Worm (Caenorhabditis elegans): Measurements from ENCODE around the gene unc-64.

- no peak for TF ChIP-seq somi-1 (GFP tag; optimal IDR thresholded peaks at IDR 0.05)
- no peak for TF ChIP-seq snpc-4 (GFP tag; optimal IDR thresholded peaks at IDR 0.05)
- TF ChIP-seq snpc-4 (tag; optimal IDR thresholded peaks at IDR 0.05) = no peak
- TF ChIP-seq nhr-179 (tag; optimal IDR thresholded peaks at IDR 0.05) = no peak
- TF ChIP-seq unc-62 (GFP tag; optimal IDR thresholded peaks at IDR 0.05) = no peak
- TF ChIP-seq F37B4.10 (GFP tag; IDR thresholded peaks at IDR 0.05) = no peak
- no peak for TF ChIP-seq attf-3 (GFP tag; conservative IDR thresholded peaks at IDR 0.05)
- no peak for TF ChIP-seq tbp1 (GFP tag; optimal IDR thresholded peaks at IDR 0.05)
- TF ChIP-seq lsl-1 (GFP tag; optimal IDR thresholded peaks at IDR 0.05) = no peak
- no peak for TF ChIP-seq dpl-1 (GFP tag; optimal IDR thresholded peaks at IDR 0.05)
- no peak for TF ChIP-seq hmg-1.2 (GFP tag; IDR thresholded peaks at IDR 0.05)
- no peak for TF ChIP-seq zfh-2 (GFP tag; conservative IDR thresholded peaks at IDR 0.05)
- no peak for TF ChIP-seq C17E4.6 (GFP tag; IDR thresholded peaks at IDR 0.05)
- TF ChIP-seq ama-1 (optimal IDR thresholded peaks at IDR 0.05) = no peak
- TF ChIP-seq ama-1 (GFP tag; optimal IDR thresholded peaks at IDR 0.05) = no peak
These were observed 39.9 kb downstream of the unc-64 start for ce11 chrIII:13316935-13317334.
